Worm (Caenorhabditis elegans): ENCODE measurements around the gene F58E6.5.

ce11 chrV:9740858-9741257, 13.5 kb downstream of the F58E6.5 start, which contains the start of gene sta-2:
- no peak for TF ChIP-seq flt-1 (GFP tag; IDR thresholded peaks at IDR 0.05)
- TF ChIP-seq ref-1 (GFP tag; conservative IDR thresholded peaks at IDR 0.05): no peak
